Fruit fly (Drosophila melanogaster) whole organism, adult: ENCODE results near the gene CG10286.

Experiments
- CG12768 ChIP-seq: fragments of 200-800 bp; sonication (Bioruptor generic); optimal IDR thresholded peaks from 2 replicates; lab custom pipeline; 2017; ENCODE audit warnings: missing biosample characterization, missing genetic modification characterization, mild to moderate bottlenecking, moderate library complexity, missing genetic modification reagents
- CG5204 ChIP-seq: fragments of 200-800 bp; sonication (Bioruptor generic); optimal IDR thresholded peaks from 2 replicates; lab custom pipeline; 2016; ENCODE audit warnings: missing biosample characterization, missing genetic modification characterization
- Hr96 ChIP-seq: fragments of 200-800 bp; sonication (Bioruptor generic); optimal IDR thresholded peaks from 2 replicates; lab custom pipeline; 2016; ENCODE audit warnings: missing biosample characterization, missing genetic modification characterization
- cnc ChIP-seq, 2 experiments: fragments of >200 bp; optimal IDR thresholded peaks; 2 replicates each; lab custom pipeline; 2017
- kay ChIP-seq: fragments of 200-800 bp; sonication (Bioruptor generic); peaks from one replicate; lab custom pipeline; 2016; ENCODE audit warnings: missing biosample characterization, missing genetic modification characterization, borderline replicate concordance
- tj ChIP-seq: fragments of 200-800 bp; sonication (Bioruptor generic); optimal IDR thresholded peaks from 3 replicates; lab custom pipeline; 2017; ENCODE audit warnings: missing biosample characterization, mild to moderate bottlenecking, missing genetic modification characterization, moderate library complexity

DNA sequence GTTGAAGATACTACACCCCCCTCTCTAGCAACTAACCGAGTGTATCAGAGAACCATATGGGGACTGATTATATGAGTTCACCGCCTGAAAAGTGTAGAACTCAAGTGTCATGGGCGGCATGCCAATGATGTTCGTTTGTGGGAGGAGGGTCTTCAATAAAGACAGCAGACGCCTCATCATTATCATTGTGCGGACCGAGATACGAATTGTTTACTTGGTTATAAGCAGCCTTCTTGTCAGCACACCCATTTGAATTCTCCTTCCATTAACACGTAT is 25.4 kb downstream of the CG10286 start:
- no peak for TF ChIP-seq CG12768 (GFP tag; lab: Kevin White, UChicago)
- no peak for TF ChIP-seq tj (GFP tag; lab: Kevin White, UChicago)
- TF ChIP-seq cnc (optimal IDR thresholded peaks at IDR 0.05; lab: Kevin White, UChicago) = no peak
- TF ChIP-seq CG5204 (GFP tag; lab: Kevin White, UChicago) = no peak
- no peak for TF ChIP-seq Hr96 (GFP tag; lab: Kevin White, UChicago)
- TF ChIP-seq kay (GFP tag; lab: Kevin White, UChicago) = no peak
